Worm (Caenorhabditis elegans) whole organism, L4 larva: ENCODE results near the gene R13A1.5.

Experiments
- lin-13 ChIP-seq: fragments of 150-350 bp; optimal IDR thresholded peaks from 2 replicates; lab custom pipeline; 2014; ENCODE audit warnings: missing biosample characterization, missing genetic modification reagents, missing genetic modification characterization
- lin-29 ChIP-seq: fragments of 200-800 bp; sonication (Bioruptor generic); IDR thresholded peaks from 2 replicates; pipeline ENCODE4 v1.3.6; 2022; ENCODE audit warnings: missing genetic modification reagents, missing genetic modification characterization, missing compliant biosample characterization

ce11 chrIV:7167983-7168760 lies 23.5 kb downstream of the R13A1.5 start, which contains the start of gene skr-16:
- TF ChIP-seq lin-13 (GFP tag; lab: Kevin White, UChicago) = no peak
- TF ChIP-seq lin-29 (GFP tag; lab: Robert Waterston, UW) = no peak
